Fruit fly (Drosophila melanogaster) whole organism, embryonic: Measurements from ENCODE around the gene CG7550.
A peak's percentile ranks its signal among the peaks of the same experiment; 100 is the strongest.

ENCODE experiments used
- Ada2b ChIP-seq: fragments of 200-800 bp; sonication (Bioruptor generic); IDR thresholded peaks from 2 replicates; pipeline ENCODE4 v1.3.6; 2022; ENCODE audit warnings: missing biosample characterization, missing genetic modification characterization
- Awh ChIP-seq: fragments of 200-800 bp; sonication (Bioruptor generic); IDR thresholded peaks from 2 replicates; pipeline ENCODE4, ENCODE4 v1.3.6; 2022; ENCODE audit warnings: missing biosample characterization, missing genetic modification characterization
- BEAF-32 ChIP-seq: fragments of 200-800 bp; sonication (Bioruptor generic); optimal IDR thresholded peaks from 3 replicates; lab custom pipeline; 2017; ENCODE audit warnings: missing biosample characterization, missing genetic modification characterization, mild to moderate bottlenecking, moderate library complexity, missing genetic modification reagents
- Blimp-1 ChIP-seq: fragments of 200-800 bp; sonication (Bioruptor generic); optimal IDR thresholded peaks from 3 replicates; lab custom pipeline; 2018; ENCODE audit warnings: missing biosample characterization, missing genetic modification characterization, mild to moderate bottlenecking, moderate library complexity, missing genetic modification reagents
- Bteb2 ChIP-seq: fragments of 200-800 bp; sonication (Bioruptor generic); optimal IDR thresholded peaks from 2 replicates; lab custom pipeline; 2016; ENCODE audit warnings: missing biosample characterization, missing genetic modification characterization
- C15 ChIP-seq: fragments of 200-800 bp; sonication (Bioruptor generic); IDR thresholded peaks from 3 replicates; pipeline ENCODE4 v1.3.6; 2022; ENCODE audit warnings: missing biosample characterization, missing genetic modification characterization
- CG1233 ChIP-seq: fragments of 200-800 bp; sonication (Bioruptor generic); optimal IDR thresholded peaks from 4 replicates; lab custom pipeline; 2018; ENCODE audit warnings: missing biosample characterization, mild to moderate bottlenecking, missing genetic modification characterization
- CG13123 ChIP-seq: fragments of 200-800 bp; sonication (Bioruptor generic); optimal IDR thresholded peaks from 2 replicates; lab custom pipeline; 2016; ENCODE audit warnings: missing biosample characterization, missing genetic modification characterization
- CG15011 ChIP-seq: fragments of 200-800 bp; sonication (Bioruptor generic); optimal IDR thresholded peaks from 3 replicates; lab custom pipeline; 2018; ENCODE audit warnings: missing biosample characterization, mild to moderate bottlenecking, missing genetic modification characterization
- CG1647 ChIP-seq: fragments of 200-800 bp; sonication (Bioruptor generic); optimal IDR thresholded peaks from 3 replicates; lab custom pipeline; 2016; ENCODE audit warnings: missing biosample characterization, missing genetic modification characterization
- CG17359 ChIP-seq: fragments of 200-800 bp; sonication (Bioruptor generic); optimal IDR thresholded peaks from 3 replicates; lab custom pipeline; 2018; ENCODE audit warnings: missing biosample characterization, mild to moderate bottlenecking, missing genetic modification characterization, moderate library complexity
- CG30403 ChIP-seq: fragments of 200-800 bp; sonication (Bioruptor generic); optimal IDR thresholded peaks from 3 replicates; lab custom pipeline; 2016; ENCODE audit warnings: missing biosample characterization, missing genetic modification characterization
- CG33213 ChIP-seq: fragments of 200-800 bp; sonication (Bioruptor generic); optimal IDR thresholded peaks from 3 replicates; lab custom pipeline; 2016; ENCODE audit warnings: missing biosample characterization, missing genetic modification characterization
- CG4617 ChIP-seq: fragments of 200-800 bp; sonication (Bioruptor generic); optimal IDR thresholded peaks from 3 replicates; lab custom pipeline; 2016; ENCODE audit warnings: missing biosample characterization, missing genetic modification characterization, borderline replicate concordance
- CG5953 ChIP-seq: fragments of 200-800 bp; sonication (Bioruptor generic); IDR thresholded peaks from 2 replicates; pipeline ENCODE4 v1.3.6; 2022; ENCODE audit warnings: missing biosample characterization, missing genetic modification characterization
- Ets65A ChIP-seq: fragments of 200-800 bp; sonication (Bioruptor generic); peaks from one replicate; lab custom pipeline; 2016; ENCODE audit warnings: missing biosample characterization, missing genetic modification characterization
- Ets97D ChIP-seq: fragments of 200-800 bp; sonication (Bioruptor generic); optimal IDR thresholded peaks from 3 replicates; lab custom pipeline; 2016; ENCODE audit warnings: missing biosample characterization, missing genetic modification characterization
- H2.0 ChIP-seq: fragments of 200-800 bp; sonication (Bioruptor generic); IDR thresholded peaks from 2 replicates; pipeline ENCODE4 v1.3.6; 2022; ENCODE audit warnings: missing biosample characterization, missing genetic modification characterization
- HLH4C ChIP-seq: fragments of 200-800 bp; sonication (Bioruptor generic); IDR thresholded peaks from 3 replicates; pipeline ENCODE4 v1.3.6; 2022; ENCODE audit warnings: missing biosample characterization, missing genetic modification characterization; ENCODE audit not compliant: partially characterized antibody
- Hand ChIP-seq: fragments of 200-800 bp; sonication (Bioruptor generic); optimal IDR thresholded peaks from 2 replicates; lab custom pipeline; 2017; ENCODE audit warnings: mild to moderate bottlenecking, missing biosample characterization, missing genetic modification reagents, missing genetic modification characterization
- Hmx ChIP-seq: fragments of 200-800 bp; sonication (Bioruptor generic); optimal IDR thresholded peaks from 2 replicates; lab custom pipeline; 2016; ENCODE audit warnings: missing biosample characterization, missing genetic modification characterization
- Hr78 ChIP-seq, 2 experiments: fragments of 200-800 bp in 1 of 2; fragments of >200 bp in 1 of 2; sonication (Bioruptor generic) in 1 of 2; optimal IDR thresholded peaks; 2 replicates each; lab custom pipeline; 2017 to 2019; ENCODE audit warnings: missing biosample characterization in 2 of 2, missing genetic modification characterization in 2 of 2, mild to moderate bottlenecking in 1 of 2, moderate library complexity in 1 of 2
- MBD-R2 ChIP-seq: fragments of 200-800 bp; sonication (Bioruptor generic); IDR thresholded peaks from 2 replicates; pipeline ENCODE4 v1.3.6; 2022; ENCODE audit warnings: missing biosample characterization, missing genetic modification characterization
- Myb ChIP-seq: fragments of 200-800 bp; sonication (Bioruptor generic); optimal IDR thresholded peaks from 2 replicates; lab custom pipeline; 2016; ENCODE audit warnings: missing biosample characterization, missing genetic modification characterization
- Oli ChIP-seq: fragments of 200-800 bp; sonication (Bioruptor generic); optimal IDR thresholded peaks from 2 replicates; lab custom pipeline; 2018; ENCODE audit warnings: missing biosample characterization, mild to moderate bottlenecking, missing genetic modification characterization, moderate library complexity
- PHDP ChIP-seq: fragments of 200-800 bp; sonication (Bioruptor generic); optimal IDR thresholded peaks from 3 replicates; lab custom pipeline; 2018; ENCODE audit warnings: missing biosample characterization, mild to moderate bottlenecking, missing genetic modification characterization, moderate library complexity
- Sox100B ChIP-seq: fragments of 200-800 bp; sonication (Bioruptor generic); optimal IDR thresholded peaks from 3 replicates; lab custom pipeline; 2018; ENCODE audit warnings: missing biosample characterization, mild to moderate bottlenecking, missing genetic modification characterization
- Stat92E ChIP-seq, 3 experiments: fragments of >200 bp in 2 of 3; fragments of 200-800 bp in 1 of 3; sonication (Bioruptor generic) in 1 of 3; optimal IDR thresholded peaks; 2 replicates each; lab custom pipeline; 2017 to 2019; ENCODE audit warnings: missing biosample characterization in 3 of 3, missing genetic modification characterization in 3 of 3, mild to moderate bottlenecking in 1 of 3, moderate library complexity in 1 of 3
- Trl ChIP-seq, 3 experiments: fragments of >200 bp in 2 of 3; fragments of 200-800 bp in 1 of 3; sonication (Bioruptor generic) in 1 of 3; optimal IDR thresholded peaks; 2 replicates in 1 of 3; 3 replicates in 2 of 3; lab custom pipeline; 2016 to 2017; ENCODE audit warnings: missing biosample characterization in 1 of 3, missing genetic modification characterization in 1 of 3
- Vsx1 ChIP-seq: fragments of 200-800 bp; sonication (Bioruptor generic); optimal IDR thresholded peaks from 2 replicates; lab custom pipeline; 2017; ENCODE audit warnings: missing biosample characterization, mild to moderate bottlenecking, missing genetic modification characterization, missing genetic modification reagents
- ato ChIP-seq: fragments of 200-800 bp; sonication (Bioruptor generic); IDR thresholded peaks from 2 replicates; pipeline ENCODE4 v1.3.6; 2022; ENCODE audit warnings: missing biosample characterization, missing genetic modification characterization; ENCODE audit not compliant: partially characterized antibody
- bab2 ChIP-seq: fragments of 200-800 bp; sonication (Bioruptor generic); optimal IDR thresholded peaks from 2 replicates; lab custom pipeline; 2016; ENCODE audit warnings: missing biosample characterization, missing genetic modification characterization
- br ChIP-seq: fragments of >200 bp; optimal IDR thresholded peaks from 2 replicates; lab custom pipeline; 2017
- cad ChIP-seq: fragments of >200 bp; optimal IDR thresholded peaks from 2 replicates; lab custom pipeline; 2017; ENCODE audit warnings: missing biosample characterization, missing genetic modification characterization
- cato ChIP-seq: fragments of 200-800 bp; sonication (Bioruptor generic); optimal IDR thresholded peaks from 2 replicates; lab custom pipeline; 2016; ENCODE audit warnings: missing biosample characterization, missing genetic modification characterization, borderline replicate concordance
- crc ChIP-seq: fragments of 200-800 bp; sonication (Bioruptor generic); optimal IDR thresholded peaks from 2 replicates; lab custom pipeline; 2016; ENCODE audit warnings: missing biosample characterization, missing genetic modification characterization
- ftz-f1 ChIP-seq: fragments of 200-800 bp; sonication (Bioruptor generic); optimal IDR thresholded peaks from 2 replicates; lab custom pipeline; 2016; ENCODE audit warnings: missing biosample characterization, missing genetic modification characterization
- grn ChIP-seq: fragments of 200-800 bp; sonication (Bioruptor generic); optimal IDR thresholded peaks from 3 replicates; lab custom pipeline; 2017; ENCODE audit warnings: missing biosample characterization, missing genetic modification characterization
- mld ChIP-seq: fragments of 200-800 bp; sonication (Bioruptor generic); IDR thresholded peaks from 3 replicates; pipeline ENCODE4 v1.3.6; 2022; ENCODE audit warnings: missing biosample characterization, missing genetic modification characterization; ENCODE audit not compliant: partially characterized antibody
- nau ChIP-seq: fragments of 200-800 bp; sonication (Bioruptor generic); optimal IDR thresholded peaks from 3 replicates; lab custom pipeline; 2017; ENCODE audit warnings: missing biosample characterization, mild to moderate bottlenecking, missing genetic modification characterization, missing genetic modification reagents
- odd ChIP-seq: fragments of 200-800 bp; sonication (Bioruptor generic); optimal IDR thresholded peaks from 2 replicates; lab custom pipeline; 2017; ENCODE audit warnings: missing biosample characterization, mild to moderate bottlenecking, missing genetic modification characterization
- org-1 ChIP-seq: fragments of 200-800 bp; sonication (Bioruptor generic); optimal IDR thresholded peaks from 2 replicates; lab custom pipeline; 2017; ENCODE audit warnings: missing biosample characterization, missing genetic modification characterization
- pb ChIP-seq: fragments of 200-800 bp; sonication (Bioruptor generic); optimal IDR thresholded peaks from 3 replicates; lab custom pipeline; 2016; ENCODE audit warnings: missing biosample characterization, missing genetic modification characterization
- pnt ChIP-seq: fragments of 200-800 bp; sonication (Bioruptor generic); optimal IDR thresholded peaks from 3 replicates; lab custom pipeline; 2016; ENCODE audit warnings: missing biosample characterization, missing genetic modification characterization
- prd ChIP-seq, 3 experiments: fragments of >200 bp in 2 of 3; fragments of 200-800 bp in 1 of 3; sonication (Bioruptor generic) in 1 of 3; optimal IDR thresholded peaks in 2 of 3; IDR thresholded peaks in 1 of 3; 2 replicates in 2 of 3; 3 replicates in 1 of 3; pipeline versions ENCODE4 v1.3.6 to Lab custom; 2017 to 2022; ENCODE audit warnings: missing biosample characterization in 1 of 3, missing genetic modification characterization in 1 of 3
- sens-2 ChIP-seq: fragments of 200-800 bp; sonication (Bioruptor generic); IDR thresholded peaks from 2 replicates; pipeline ENCODE4 v1.3.6; 2022; ENCODE audit warnings: missing biosample characterization, missing genetic modification characterization
- slou ChIP-seq: fragments of 200-800 bp; sonication (Bioruptor generic); optimal IDR thresholded peaks from 3 replicates; lab custom pipeline; 2016; ENCODE audit warnings: missing biosample characterization, missing genetic modification characterization
- so ChIP-seq: fragments of 200-800 bp; sonication (Bioruptor generic); IDR thresholded peaks from 3 replicates; pipeline ENCODE4 v1.3.6; 2022; ENCODE audit warnings: missing biosample characterization, missing genetic modification characterization
- ssp ChIP-seq: fragments of 200-800 bp; sonication (Bioruptor generic); IDR thresholded peaks from 2 replicates; pipeline ENCODE4 v1.3.6; 2022; ENCODE audit warnings: missing biosample characterization, missing genetic modification characterization
- toy ChIP-seq: fragments of 200-800 bp; sonication (Bioruptor generic); IDR thresholded peaks from 2 replicates; pipeline ENCODE4 v1.3.6; 2022; ENCODE audit warnings: missing biosample characterization, missing genetic modification characterization
- zfh1 ChIP-seq: fragments of 200-800 bp; sonication (Bioruptor generic); IDR thresholded peaks from 3 replicates; pipeline ENCODE4 v1.3.6; 2022; ENCODE audit warnings: missing biosample characterization, missing genetic modification characterization

The CG7550 gene

dm6 chr3L:8081822-8082221 is 42.5 kb downstream of the CG7550 start (continued):
- TF ChIP-seq CG33213 (no peak), CG13123 (no peak), CG5953 (GFP tag; lab: Robert Waterston, UW) (no peak), CG4617 (GFP tag; lab: Kevin White, UChicago) (no peak), Blimp-1 (GFP tag; lab: Kevin White, UChicago) (no peak), CG1647 (GFP tag; lab: Kevin White, UChicago) (no peak), nau (peak; percentile 69), Ada2b (GFP tag; lab: Robert Waterston, UW) (no peak), H2.0 (GFP tag; lab: Robert Waterston, UW) (no peak), zfh1 (no peak), CG15011 (GFP tag; lab: Kevin White, UChicago) (no peak), Hand (GFP tag; lab: Kevin White, UChicago) (peak; percentile 68), MBD-R2 (GFP tag; lab: Robert Waterston, UW) (peak; percentile 14; the same call in 1 of the 2 replicates), CG30403 (GFP tag; lab: Kevin White, UChicago) (peak; percentile 13), Hmx (no peak), mld (no peak), slou (GFP tag; lab: Kevin White, UChicago) (no peak), Myb (GFP tag; lab: Kevin White, UChicago) (peak; percentile 11), toy (GFP tag; lab: Robert Waterston, UW) (no peak), prd (optimal IDR thresholded peaks at IDR 0.05; lab: Kevin White, UChicago) (no peak), prd (GFP tag; IDR thresholded peaks at IDR 0.05; lab: Robert Waterston, UW) (no peak), Awh (GFP tag; lab: Robert Waterston, UW) (no peak), C15 (no peak), sens-2 (GFP tag; lab: Robert Waterston, UW) (no peak; the same call in 1 of the 2 replicates), pb (GFP tag; lab: Kevin White, UChicago) (no peak), ato (GFP tag; lab: Robert Waterston, UW) (no peak), Oli (no peak), CG17359 (peak; percentile 42), PHDP (tag; lab: Kevin White, UChicago) (peak; percentile 53), so (GFP tag; lab: Robert Waterston, UW) (no peak; the same call in 2 of the 3 replicates), org-1 (GFP tag; lab: Kevin White, UChicago) (no peak), ssp (GFP tag; lab: Robert Waterston, UW) (no peak), odd (GFP tag; lab: Kevin White, UChicago) (peak; percentile 46), bab2 (GFP tag; lab: Kevin White, UChicago) (peak; percentile 1), ftz-f1 (no peak), cato (no peak), grn (no peak), cad (GFP tag; lab: Kevin White, UChicago) (no peak), Ets65A (no peak), CG1233 (GFP tag; lab: Kevin White, UChicago) (no peak), Hr78 (GFP tag; optimal IDR thresholded peaks at IDR 0.05; lab: Kevin White, UChicago) (no peak), Stat92E (GFP tag; optimal IDR thresholded peaks at IDR 0.05; lab: Kevin White, UChicago) (peak in 1 of 3 experiments; percentile 62), crc (GFP tag; lab: Kevin White, UChicago) (peak; percentile 2), Bteb2 (no peak), HLH4C (GFP tag; lab: Robert Waterston, UW) (no peak), Sox100B (GFP tag; lab: Kevin White, UChicago) (no peak), Vsx1 (peak; percentile 6), br (lab: Kevin White, UChicago) (no peak), pnt (GFP tag; lab: Kevin White, UChicago) (no peak), BEAF-32 (no peak), Trl (optimal IDR thresholded peaks at IDR 0.05; lab: Kevin White, UChicago) (peak; percentile 85 to 95), Trl (GFP tag; optimal IDR thresholded peaks at IDR 0.05; lab: Kevin White, UChicago) (peak; percentile 64), Ets97D (peak; percentile 13)
